Fruit fly (Drosophila melanogaster) whole organism, embryonic: Measurements from ENCODE around the gene CG16719.

Experiments
- BEAF-32 ChIP-seq: fragments of 200-800 bp; sonication (Bioruptor generic); optimal IDR thresholded peaks from 3 replicates; lab custom pipeline; 2017; ENCODE audit warnings: missing biosample characterization, missing genetic modification characterization, mild to moderate bottlenecking, moderate library complexity, missing genetic modification reagents
- CG10267 ChIP-seq: fragments of 200-800 bp; sonication (Bioruptor generic); optimal IDR thresholded peaks from 2 replicates; lab custom pipeline; 2018; ENCODE audit warnings: missing biosample characterization, mild to moderate bottlenecking, missing genetic modification characterization, moderate library complexity
- CG12659 ChIP-seq: fragments of 200-800 bp; sonication (Bioruptor generic); optimal IDR thresholded peaks from 3 replicates; lab custom pipeline; 2017; ENCODE audit warnings: mild to moderate bottlenecking, missing biosample characterization, missing genetic modification reagents, missing genetic modification characterization
- CG13287 ChIP-seq: fragments of 200-800 bp; sonication (Bioruptor generic); IDR thresholded peaks from 2 replicates; pipeline ENCODE4 v1.3.6; 2022; ENCODE audit warnings: missing biosample characterization, missing genetic modification characterization; ENCODE audit not compliant: partially characterized antibody
- CG14014 ChIP-seq: fragments of 200-800 bp; sonication (Bioruptor generic); IDR thresholded peaks from 2 replicates; pipeline ENCODE4 v1.3.6; 2022; ENCODE audit warnings: missing biosample characterization, missing genetic modification characterization
- CG16813 ChIP-seq: fragments of 200-800 bp; sonication (Bioruptor generic); IDR thresholded peaks from 3 replicates; pipeline ENCODE4 v1.3.6; 2022; ENCODE audit warnings: missing biosample characterization, missing genetic modification characterization; ENCODE audit not compliant: partially characterized antibody
- CG17829 ChIP-seq: fragments of 200-800 bp; optimal IDR thresholded peaks from 2 replicates; lab custom pipeline; 2019; ENCODE audit warnings: missing biosample characterization, mild to moderate bottlenecking, missing genetic modification characterization, moderate library complexity
- CG2129 ChIP-seq: fragments of 200-800 bp; sonication (Bioruptor generic); IDR thresholded peaks from 2 replicates; pipeline ENCODE4 v1.3.6; 2022; ENCODE audit warnings: missing biosample characterization, missing genetic modification characterization; ENCODE audit not compliant: partially characterized antibody
- CG2678 ChIP-seq: fragments of 200-800 bp; sonication (Bioruptor generic); optimal IDR thresholded peaks from 3 replicates; lab custom pipeline; 2019; ENCODE audit warnings: missing biosample characterization, mild to moderate bottlenecking, missing genetic modification characterization, moderate library complexity
- CG32767 ChIP-seq: fragments of 200-800 bp; sonication (Bioruptor generic); IDR thresholded peaks from 2 replicates; pipeline ENCODE4 v1.3.6; 2022; ENCODE audit warnings: missing biosample characterization, missing genetic modification characterization
- CG33213 ChIP-seq: fragments of 200-800 bp; sonication (Bioruptor generic); optimal IDR thresholded peaks from 3 replicates; lab custom pipeline; 2016; ENCODE audit warnings: missing biosample characterization, missing genetic modification characterization
- CG34224 ChIP-seq: fragments of 200-800 bp; sonication (Bioruptor generic); IDR thresholded peaks from 3 replicates; pipeline ENCODE4 v1.3.6; 2022; ENCODE audit warnings: missing biosample characterization, missing genetic modification characterization; ENCODE audit not compliant: partially characterized antibody
- CG6791 ChIP-seq: fragments of 200-800 bp; sonication (Bioruptor generic); IDR thresholded peaks from 3 replicates; pipeline ENCODE4 v1.3.6; 2022; ENCODE audit warnings: missing biosample characterization, missing genetic modification characterization; ENCODE audit not compliant: partially characterized antibody
- CG9797 ChIP-seq: fragments of 200-800 bp; sonication (Bioruptor generic); optimal IDR thresholded peaks from 3 replicates; lab custom pipeline; 2018; ENCODE audit warnings: missing biosample characterization, mild to moderate bottlenecking, missing genetic modification characterization
- D ChIP-seq, 2 experiments: fragments of 200-800 bp in 1 of 2; fragments of >200 bp in 1 of 2; sonication (Bioruptor generic) in 1 of 2; optimal IDR thresholded peaks; 2 replicates in 1 of 2; 3 replicates in 1 of 2; lab custom pipeline; 2017; ENCODE audit warnings: mild to moderate bottlenecking in 1 of 2, missing biosample characterization in 1 of 2, missing genetic modification characterization in 1 of 2, missing genetic modification reagents in 1 of 2
- Dfd ChIP-seq, 2 experiments: fragments of >200 bp; optimal IDR thresholded peaks; 2 replicates each; lab custom pipeline; 2017; ENCODE audit warnings: missing biosample characterization in 2 of 2, missing genetic modification characterization in 2 of 2
- Dll ChIP-seq: fragments of 200-800 bp; sonication (Bioruptor generic); IDR thresholded peaks from 4 replicates; pipeline ENCODE4 v1.3.6; 2022; ENCODE audit warnings: missing biosample characterization, missing genetic modification characterization; ENCODE audit not compliant: partially characterized antibody
- Dref ChIP-seq: fragments of 200-800 bp; sonication (Bioruptor generic); IDR thresholded peaks from 2 replicates; pipeline ENCODE4 v1.3.6; 2022; ENCODE audit warnings: missing biosample characterization, missing genetic modification characterization
- E2f2 ChIP-seq: fragments of 200-800 bp; sonication (Bioruptor generic); IDR thresholded peaks from 2 replicates; pipeline ENCODE4 v1.3.6; 2022; ENCODE audit warnings: missing biosample characterization, missing genetic modification characterization
- Fer2 ChIP-seq: fragments of 200-800 bp; sonication (Bioruptor generic); optimal IDR thresholded peaks from 2 replicates; lab custom pipeline; 2018; ENCODE audit warnings: missing biosample characterization, mild to moderate bottlenecking, missing genetic modification characterization, moderate library complexity
- Fer3 ChIP-seq: fragments of 200-800 bp; sonication (Bioruptor generic); optimal IDR thresholded peaks from 2 replicates; lab custom pipeline; 2018; ENCODE audit warnings: missing biosample characterization, mild to moderate bottlenecking, missing genetic modification characterization, moderate library complexity
- H2.0 ChIP-seq: fragments of 200-800 bp; sonication (Bioruptor generic); IDR thresholded peaks from 2 replicates; pipeline ENCODE4 v1.3.6; 2022; ENCODE audit warnings: missing biosample characterization, missing genetic modification characterization
- HLH4C ChIP-seq: fragments of 200-800 bp; sonication (Bioruptor generic); IDR thresholded peaks from 3 replicates; pipeline ENCODE4 v1.3.6; 2022; ENCODE audit warnings: missing biosample characterization, missing genetic modification characterization; ENCODE audit not compliant: partially characterized antibody
- MESR4 ChIP-seq: fragments of 200-800 bp; sonication (Bioruptor generic); optimal IDR thresholded peaks from 2 replicates; lab custom pipeline; 2018; ENCODE audit warnings: missing biosample characterization, mild to moderate bottlenecking, missing genetic modification characterization, moderate library complexity
- Mrtf ChIP-seq: fragments of 200-800 bp; sonication (Bioruptor generic); IDR thresholded peaks from 3 replicates; pipeline ENCODE4 v1.3.6; 2022; ENCODE audit warnings: missing biosample characterization, missing genetic modification characterization
- Myb ChIP-seq: fragments of 200-800 bp; sonication (Bioruptor generic); optimal IDR thresholded peaks from 2 replicates; lab custom pipeline; 2016; ENCODE audit warnings: missing biosample characterization, missing genetic modification characterization
- Nf-YA ChIP-seq: fragments of 200-800 bp; sonication (Bioruptor generic); IDR thresholded peaks from 2 replicates; pipeline ENCODE4 v1.3.6; 2022; ENCODE audit warnings: missing biosample characterization, missing genetic modification characterization
- Nf-YC ChIP-seq: fragments of 200-800 bp; optimal IDR thresholded peaks from 3 replicates; lab custom pipeline; 2019; ENCODE audit warnings: missing biosample characterization, mild to moderate bottlenecking, missing genetic modification characterization, moderate library complexity
- Sin3A ChIP-seq: fragments of >200 bp; optimal IDR thresholded peaks from 2 replicates; lab custom pipeline; 2018
- Six4 ChIP-seq: fragments of 200-800 bp; sonication (Bioruptor generic); optimal IDR thresholded peaks from 2 replicates; lab custom pipeline; 2016; ENCODE audit warnings: missing biosample characterization, missing genetic modification characterization
- Tbp ChIP-seq: fragments of >200 bp; optimal IDR thresholded peaks from 2 replicates; lab custom pipeline; 2018; ENCODE audit warnings: missing biosample characterization, missing genetic modification characterization
- bbx ChIP-seq: fragments of 200-800 bp; sonication (Bioruptor generic); IDR thresholded peaks from 2 replicates; pipeline ENCODE4 v1.3.6; 2022; ENCODE audit warnings: missing biosample characterization, missing genetic modification characterization; ENCODE audit not compliant: partially characterized antibody
- chinmo ChIP-seq: fragments of 200-800 bp; sonication (Bioruptor generic); IDR thresholded peaks from 4 replicates; pipeline ENCODE4 v1.3.6; 2022; ENCODE audit warnings: missing biosample characterization, missing genetic modification characterization; ENCODE audit not compliant: partially characterized antibody
- dm ChIP-seq: fragments of 200-800 bp; sonication (Bioruptor generic); optimal IDR thresholded peaks from 3 replicates; lab custom pipeline; 2016; ENCODE audit warnings: missing biosample characterization, missing genetic modification characterization
- dysf ChIP-seq: fragments of 200-800 bp; sonication (Bioruptor generic); IDR thresholded peaks from 3 replicates; pipeline ENCODE4 v1.3.6; 2022; ENCODE audit warnings: missing biosample characterization, missing genetic modification characterization
- grn ChIP-seq: fragments of 200-800 bp; sonication (Bioruptor generic); optimal IDR thresholded peaks from 3 replicates; lab custom pipeline; 2017; ENCODE audit warnings: missing biosample characterization, missing genetic modification characterization
- gsb ChIP-seq: fragments of 200-800 bp; sonication (Bioruptor generic); IDR thresholded peaks from 2 replicates; pipeline ENCODE4 v1.3.6; 2022; ENCODE audit warnings: missing biosample characterization, missing genetic modification characterization
- gt ChIP-seq: fragments of 200-800 bp; sonication (Bioruptor generic); IDR thresholded peaks from 2 replicates; pipeline ENCODE4 v1.3.6; 2022; ENCODE audit warnings: missing biosample characterization, missing genetic modification characterization
- hbn ChIP-seq: fragments of 200-800 bp; sonication (Bioruptor generic); IDR thresholded peaks from 2 replicates; pipeline ENCODE4 v1.3.6; 2022; ENCODE audit warnings: missing biosample characterization, missing genetic modification characterization; ENCODE audit not compliant: partially characterized antibody
- nerfin-2 ChIP-seq: fragments of 200-800 bp; sonication (Bioruptor generic); IDR thresholded peaks from 2 replicates; pipeline ENCODE4 v1.3.6; 2022; ENCODE audit warnings: missing biosample characterization, missing genetic modification characterization; ENCODE audit not compliant: partially characterized antibody
- nom ChIP-seq: fragments of 200-800 bp; sonication (Bioruptor generic); optimal IDR thresholded peaks from 2 replicates; lab custom pipeline; 2017; ENCODE audit warnings: missing biosample characterization, missing genetic modification characterization, mild to moderate bottlenecking, moderate library complexity, missing genetic modification reagents
- onecut ChIP-seq: fragments of 200-800 bp; sonication (Bioruptor generic); IDR thresholded peaks from 2 replicates; pipeline ENCODE4 v1.3.6; 2022; ENCODE audit warnings: missing biosample characterization, missing genetic modification characterization
- sqz ChIP-seq: fragments of 200-800 bp; sonication (Bioruptor generic); optimal IDR thresholded peaks from 3 replicates; lab custom pipeline; 2018; ENCODE audit warnings: missing biosample characterization, mild to moderate bottlenecking, missing genetic modification characterization
- usp ChIP-seq: fragments of >200 bp; optimal IDR thresholded peaks from 2 replicates; lab custom pipeline; 2017; ENCODE audit warnings: missing biosample characterization, missing genetic modification characterization
- vvl ChIP-seq: fragments of 200-800 bp; sonication (Bioruptor generic); IDR thresholded peaks from 2 replicates; pipeline ENCODE4 v1.3.6; 2022; ENCODE audit warnings: missing biosample characterization, missing genetic modification characterization
- zen2 ChIP-seq: fragments of 200-800 bp; sonication (Bioruptor generic); IDR thresholded peaks from 3 replicates; pipeline ENCODE4 v1.3.6; 2022; ENCODE audit warnings: missing biosample characterization, missing genetic modification characterization; ENCODE audit not compliant: partially characterized antibody

CG16719 gene

DNA sequence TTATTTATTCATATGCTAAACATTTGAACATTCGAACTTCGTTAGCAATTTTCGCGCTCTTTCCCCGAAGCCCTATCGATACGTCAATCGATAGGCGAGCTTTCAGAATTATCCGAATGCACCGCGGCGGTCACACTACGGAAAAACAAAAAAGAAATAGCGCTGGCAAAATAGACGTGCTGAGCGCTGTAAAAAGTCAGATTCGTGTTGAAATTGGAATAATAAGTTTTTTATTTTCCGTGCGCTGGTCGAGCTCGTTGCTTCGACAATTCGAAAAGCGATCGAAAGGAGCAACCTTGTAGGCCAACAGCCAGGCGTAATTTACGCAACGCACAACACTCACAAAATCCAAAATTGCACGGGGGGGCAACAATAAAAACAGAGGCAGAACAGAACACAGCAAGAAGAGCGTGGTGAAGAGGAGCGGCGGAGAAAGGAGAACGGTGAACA lies 13.2 kb downstream of the CG16719 start, which contains the start of gene Ubc4 (continued):
- no peak for TF ChIP-seq Fer2
- TF ChIP-seq CG6791 (GFP tag; lab: Robert Waterston, UW) = peak; percentile 84
- TF ChIP-seq dysf = no peak
- TF ChIP-seq gsb = no peak
- peak; percentile 69 for TF ChIP-seq CG9797
- TF ChIP-seq nom = peak; percentile 52
- no peak for TF ChIP-seq usp (GFP tag; lab: Kevin White, UChicago)
- no peak for TF ChIP-seq Tbp (GFP tag; lab: Kevin White, UChicago)
- peak; percentile 36 for TF ChIP-seq dm
- TF ChIP-seq E2f2 = peak; percentile 98
- peak; percentile 73 for TF ChIP-seq MESR4 (GFP tag; lab: Kevin White, UChicago)

DNA sequence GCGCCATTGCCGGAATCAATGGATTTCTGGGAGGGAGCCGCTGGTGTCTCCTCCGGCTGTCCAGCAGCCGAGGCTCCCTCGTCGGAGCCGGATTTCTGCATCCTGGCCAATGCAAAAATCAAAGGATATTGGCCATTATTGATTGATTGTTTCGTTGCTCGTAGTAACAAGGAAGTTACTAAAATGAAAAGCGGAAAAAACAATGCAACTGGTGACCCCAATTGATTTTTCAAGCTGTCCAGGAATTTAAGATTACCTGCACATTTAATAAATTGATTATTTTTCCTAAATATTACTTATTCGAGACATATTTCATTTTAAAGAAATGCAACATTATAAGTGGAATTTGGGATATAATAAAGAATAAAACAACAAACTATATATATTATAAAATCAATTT lies 18.5 kb downstream of the CG16719 start, which contains the start of gene CG6761:
TSS of gene CG6761 (minus strand) at position 101 of the 400 bp plus-strand sequence.
- no peak for TF ChIP-seq CG14014 (GFP tag; lab: Robert Waterston, UW)
- TF ChIP-seq Mrtf (GFP tag; lab: Robert Waterston, UW) = no peak
- TF ChIP-seq Fer3 (tag; lab: Kevin White, UChicago) = no peak

DNA sequence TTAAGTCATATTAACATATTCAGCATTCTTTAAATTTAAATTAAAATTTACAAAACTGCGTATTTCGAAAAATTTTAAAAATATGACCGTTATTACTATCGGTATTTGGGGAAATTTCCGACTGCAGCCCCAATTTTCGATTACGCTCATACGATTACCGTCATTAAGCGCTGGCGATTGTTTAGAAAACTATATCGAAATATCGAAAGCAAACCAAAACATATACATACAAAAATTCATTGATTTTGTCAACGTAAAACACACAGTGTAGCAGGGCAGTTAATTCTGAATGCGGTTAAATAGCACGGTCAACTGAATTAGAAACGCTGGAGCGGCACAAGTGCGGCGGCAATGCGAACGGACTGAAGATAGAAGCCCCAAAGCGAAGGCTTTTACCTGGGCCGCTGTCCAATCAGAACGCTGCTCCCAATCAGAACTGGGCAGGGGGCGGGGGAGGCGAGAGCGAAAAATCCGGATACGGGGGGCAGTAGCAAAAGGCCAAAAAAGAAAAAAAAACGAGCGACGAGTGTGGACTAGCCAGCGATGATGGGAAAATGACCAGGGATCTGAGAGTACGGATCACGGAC lies 19.3 kb downstream of the CG16719 start, which contains the start of gene CG16711:
TSS of gene CG16711 (plus strand) at position 170 of the 587 bp plus-strand sequence.
- peak; percentile 30; the same call in 1 of the 2 replicates for TF ChIP-seq vvl (GFP tag; lab: Robert Waterston, UW)
- TF ChIP-seq Nf-YA (GFP tag; lab: Robert Waterston, UW) = 0 out of 2 replicates have a peak, but pooled peaks have one; percentile 6
- TF ChIP-seq zen2 (GFP tag; lab: Robert Waterston, UW) = peak; percentile 94
- peak; percentile 95 for TF ChIP-seq Myb (GFP tag; lab: Kevin White, UChicago)
- no peak for TF ChIP-seq D (optimal IDR thresholded peaks at IDR 0.05; lab: Kevin White, UChicago)
- TF ChIP-seq D (GFP tag; optimal IDR thresholded peaks at IDR 0.05; lab: Kevin White, UChicago) = no peak
- TF ChIP-seq BEAF-32 (GFP tag; lab: Kevin White, UChicago) = peak; percentile 87
- TF ChIP-seq chinmo (GFP tag; lab: Robert Waterston, UW) = peak; percentile 95
- TF ChIP-seq CG2129 (GFP tag; lab: Robert Waterston, UW) = peak; percentile 65
- TF ChIP-seq HLH4C (GFP tag; lab: Robert Waterston, UW) = peak; percentile 96
- TF ChIP-seq CG13287 (GFP tag; lab: Robert Waterston, UW) = peak; percentile 97
- no peak for TF ChIP-seq Dfd (GFP tag; optimal IDR thresholded peaks at IDR 0.05; lab: Kevin White, UChicago)
- TF ChIP-seq CG12659 (GFP tag; lab: Kevin White, UChicago) = peak; percentile 18
- peak; percentile 95 for TF ChIP-seq onecut (GFP tag; lab: Robert Waterston, UW)
- peak; percentile 97 for TF ChIP-seq Nf-YC
- TF ChIP-seq sqz = no peak
- no peak for TF ChIP-seq CG2678
- peak; percentile 92 for TF ChIP-seq Dref (GFP tag; lab: Robert Waterston, UW)
- TF ChIP-seq Sin3A (lab: Kevin White, UChicago) = peak; percentile 9
- TF ChIP-seq CG32767 = peak; percentile 87
- peak; percentile 17 for TF ChIP-seq CG17829 (tag; lab: Kevin White, UChicago)
- TF ChIP-seq hbn (GFP tag; lab: Robert Waterston, UW) = peak; percentile 92
- no peak for TF ChIP-seq gt (GFP tag; lab: Robert Waterston, UW)
- peak; percentile 94 for TF ChIP-seq Dll (GFP tag; lab: Robert Waterston, UW)
- peak; percentile 96 for TF ChIP-seq CG34224
- TF ChIP-seq CG10267 (tag; lab: Kevin White, UChicago) = peak; percentile 40
- TF ChIP-seq CG33213 (GFP tag; lab: Kevin White, UChicago) = no peak
- TF ChIP-seq H2.0 = no peak
- TF ChIP-seq grn (GFP tag; lab: Kevin White, UChicago) = no peak
- TF ChIP-seq bbx (GFP tag; lab: Robert Waterston, UW) = peak; percentile 96
- TF ChIP-seq Six4 (GFP tag; lab: Kevin White, UChicago) = no peak
- TF ChIP-seq nerfin-2 = peak; percentile 95
- TF ChIP-seq CG16813 (GFP tag; lab: Robert Waterston, UW) = peak; percentile 87
